Fruit fly (Drosophila melanogaster) S2 (cell line): ENCODE results near the gene Coq4.

ENCODE experiments used
- CG8478 ChIP-seq: fragments of >200 bp; optimal IDR thresholded peaks from 2 replicates; lab custom pipeline; 2018
- CTCF ChIP-seq, 2 experiments: fragments of >200 bp; optimal IDR thresholded peaks; 2 replicates each; lab custom pipeline; 2018

- no peak for TF ChIP-seq CTCF (optimal IDR thresholded peaks at IDR 0.05; lab: Kevin White, UChicago)
- TF ChIP-seq CG8478 = no peak
These were observed 28.8 kb downstream of the Coq4 start for dm6 chr3L:17404646-17405045.
